Worm (Caenorhabditis elegans): Measurements from ENCODE around the gene W01D2.3.

The W01D2.3 gene

ce11 chrII:14816086-14816485 is 12.0 kb upstream of the W01D2.3 start:
- TF ChIP-seq lin-32 (GFP tag; optimal IDR thresholded peaks at IDR 0.05): no peak
- no peak for TF ChIP-seq mab-5 (tag; optimal IDR thresholded peaks at IDR 0.05)
- no peak for TF ChIP-seq lin-13 (tag; optimal IDR thresholded peaks at IDR 0.05)
- TF ChIP-seq flh-1 (GFP tag; optimal IDR thresholded peaks at IDR 0.05): no peak
- TF ChIP-seq zip-8 (tag; optimal IDR thresholded peaks at IDR 0.05): no peak
- TF ChIP-seq nhr-2 (tag; optimal IDR thresholded peaks at IDR 0.05): no peak
- TF ChIP-seq nhr-28 (tag; optimal IDR thresholded peaks at IDR 0.05): no peak
- no peak for TF ChIP-seq snpc-4 (tag; optimal IDR thresholded peaks at IDR 0.05)
- TF ChIP-seq mep-1 (tag; optimal IDR thresholded peaks at IDR 0.05): no peak

- peak; percentile 69 for TF ChIP-seq lsy-2 (tag; optimal IDR thresholded peaks at IDR 0.05)
- TF ChIP-seq blmp-1 (tag; optimal IDR thresholded peaks at IDR 0.05): peak; percentile 18
- peak; percentile 17 for TF ChIP-seq ces-1 (GFP tag; optimal IDR thresholded peaks at IDR 0.05)
- TF ChIP-seq ham-2 (GFP tag; optimal IDR thresholded peaks at IDR 0.05): no peak
- peak; percentile 22 for TF ChIP-seq hlh-1 (tag; optimal IDR thresholded peaks at IDR 0.05)
- TF ChIP-seq mep-1 (tag; optimal IDR thresholded peaks at IDR 0.05): peak; percentile 70
- TF ChIP-seq nhr-2 (tag; optimal IDR thresholded peaks at IDR 0.05): peak; percentile 8
- TF ChIP-seq flh-1 (GFP tag; optimal IDR thresholded peaks at IDR 0.05): no peak
- peak; percentile 10 for TF ChIP-seq ceh-39 (tag; optimal IDR thresholded peaks at IDR 0.05)
- peak; percentile 22 for TF ChIP-seq pha-4 (tag; optimal IDR thresholded peaks at IDR 0.05)
- TF ChIP-seq nhr-237 (tag; optimal IDR thresholded peaks at IDR 0.05): peak; percentile 57
- TF ChIP-seq cnd-1 (tag; optimal IDR thresholded peaks at IDR 0.05): no peak
Measured at ce11 chrII:14814894-14815568, 10.9 kb upstream of the W01D2.3 start, which contains the start of gene W01D2.1. W01D2.1 (plus strand) TSS chrII:14815518.

- TF ChIP-seq elt-1 (tag; optimal IDR thresholded peaks at IDR 0.05; ENCODE audit: borderline replicate concordance, insufficient read depth): no peak
- TF ChIP-seq nhr-28 (tag; optimal IDR thresholded peaks at IDR 0.05): no peak
- TF ChIP-seq bed-3 (GFP tag; optimal IDR thresholded peaks at IDR 0.05): no peak
- no peak for TF ChIP-seq elt-3 (tag; optimal IDR thresholded peaks at IDR 0.05)
- TF ChIP-seq M03D4.4 (tag; optimal IDR thresholded peaks at IDR 0.05): no peak
- TF ChIP-seq sem-2 (GFP tag; optimal IDR thresholded peaks at IDR 0.05): no peak
- TF ChIP-seq drap-1 (GFP tag; optimal IDR thresholded peaks at IDR 0.05): no peak
- no peak for TF ChIP-seq nhr-12 (tag; optimal IDR thresholded peaks at IDR 0.05)
- TF ChIP-seq blmp-1 (tag; optimal IDR thresholded peaks at IDR 0.05): no peak
- no peak for TF ChIP-seq nhr-237 (tag; optimal IDR thresholded peaks at IDR 0.05)
- TF ChIP-seq mab-5 (tag; optimal IDR thresholded peaks at IDR 0.05): no peak
- TF ChIP-seq nhr-2 (tag; optimal IDR thresholded peaks at IDR 0.05): no peak
- no peak for TF ChIP-seq snpc-4 (tag; optimal IDR thresholded peaks at IDR 0.05)
- TF ChIP-seq tbx-8 (GFP tag; optimal IDR thresholded peaks at IDR 0.05): no peak
- TF ChIP-seq lin-32 (GFP tag; optimal IDR thresholded peaks at IDR 0.05): no peak
- no peak for TF ChIP-seq flh-1 (GFP tag; optimal IDR thresholded peaks at IDR 0.05)
- TF ChIP-seq pha-4 (tag; optimal IDR thresholded peaks at IDR 0.05): no peak
Measured at ce11 chrII:14813106-14813505, 9.0 kb upstream of the W01D2.3 start.

ce11 chrII:14812661-14813060 is 8.6 kb upstream of the W01D2.3 start:
- TF ChIP-seq unc-62 (GFP tag; optimal IDR thresholded peaks at IDR 0.05) (no peak), pha-4 (tag; optimal IDR thresholded peaks at IDR 0.05) (no peak), tbx-8 (GFP tag; optimal IDR thresholded peaks at IDR 0.05) (no peak), lin-32 (GFP tag; optimal IDR thresholded peaks at IDR 0.05) (no peak), ces-1 (GFP tag; optimal IDR thresholded peaks at IDR 0.05) (no peak), lin-13 (tag; optimal IDR thresholded peaks at IDR 0.05) (no peak), nhr-12 (tag; optimal IDR thresholded peaks at IDR 0.05) (no peak), sptf-1 (tag; optimal IDR thresholded peaks at IDR 0.05) (no peak), drap-1 (GFP tag; optimal IDR thresholded peaks at IDR 0.05) (no peak), mab-5 (tag; optimal IDR thresholded peaks at IDR 0.05) (no peak), unc-120 (tag; optimal IDR thresholded peaks at IDR 0.05; ENCODE audit: poor library complexity, severe bottlenecking) (no peak)

ce11 chrII:14812231-14812630 is 8.1 kb upstream of the W01D2.3 start, which contains the start of gene osta-3:
osta-3 (plus strand) TSS chrII:14812531.
- TF ChIP-seq bed-3 (GFP tag; optimal IDR thresholded peaks at IDR 0.05) (no peak), ztf-11 (tag; optimal IDR thresholded peaks at IDR 0.05) (no peak), mls-2 (tag; optimal IDR thresholded peaks at IDR 0.05) (no peak), ceh-39 (tag; optimal IDR thresholded peaks at IDR 0.05) (no peak), hlh-1 (tag; optimal IDR thresholded peaks at IDR 0.05) (no peak), snpc-4 (tag; optimal IDR thresholded peaks at IDR 0.05) (no peak), mep-1 (tag; optimal IDR thresholded peaks at IDR 0.05) (no peak), elt-1 (tag; optimal IDR thresholded peaks at IDR 0.05; ENCODE audit: borderline replicate concordance, insufficient read depth) (no peak), pha-4 (tag; optimal IDR thresholded peaks at IDR 0.05) (no peak), zip-8 (tag; optimal IDR thresholded peaks at IDR 0.05) (no peak), lin-13 (tag; optimal IDR thresholded peaks at IDR 0.05) (no peak), lin-32 (GFP tag; optimal IDR thresholded peaks at IDR 0.05) (no peak), nhr-28 (tag; optimal IDR thresholded peaks at IDR 0.05) (no peak)
